Fruit fly (Drosophila melanogaster) whole organism, embryonic: Measurements from ENCODE around the gene CG3626.

Source experiments
- Atf3 ChIP-seq: fragments of 200-800 bp; sonication (Bioruptor generic); optimal IDR thresholded peaks from 3 replicates; lab custom pipeline; 2016; ENCODE audit warnings: missing biosample characterization, missing genetic modification characterization
- B-H2 ChIP-seq: fragments of 200-800 bp; sonication (Bioruptor generic); optimal IDR thresholded peaks from 2 replicates; lab custom pipeline; 2018; ENCODE audit warnings: missing biosample characterization, mild to moderate bottlenecking, missing genetic modification characterization
- CG10366 ChIP-seq: fragments of 200-800 bp; sonication (Bioruptor generic); IDR thresholded peaks from 2 replicates; pipeline ENCODE4 v1.3.6; 2022; ENCODE audit warnings: missing biosample characterization, missing genetic modification characterization
- CG10431 ChIP-seq: fragments of 200-800 bp; sonication (Bioruptor generic); optimal IDR thresholded peaks from 3 replicates; lab custom pipeline; 2018; ENCODE audit warnings: missing biosample characterization, mild to moderate bottlenecking, missing genetic modification characterization
- CG10654 ChIP-seq: fragments of 200-800 bp; sonication (Bioruptor generic); optimal IDR thresholded peaks from 2 replicates; lab custom pipeline; 2016; ENCODE audit warnings: missing biosample characterization, missing genetic modification characterization
- CG12299 ChIP-seq: fragments of 200-800 bp; sonication (Bioruptor generic); optimal IDR thresholded peaks from 2 replicates; lab custom pipeline; 2018; ENCODE audit warnings: missing biosample characterization, mild to moderate bottlenecking, missing genetic modification characterization
- CG12744 ChIP-seq: fragments of 200-800 bp; sonication (Bioruptor generic); optimal IDR thresholded peaks from 2 replicates; lab custom pipeline; 2016; ENCODE audit warnings: missing biosample characterization, missing genetic modification characterization
- CG14860 ChIP-seq: fragments of 200-800 bp; sonication (Bioruptor generic); IDR thresholded peaks from 3 replicates; pipeline ENCODE4 v1.3.6; 2022; ENCODE audit warnings: missing biosample characterization, missing genetic modification characterization; ENCODE audit not compliant: partially characterized antibody
- CG15269 ChIP-seq: fragments of 200-800 bp; sonication (Bioruptor generic); optimal IDR thresholded peaks from 2 replicates; lab custom pipeline; 2018; ENCODE audit warnings: missing biosample characterization, mild to moderate bottlenecking, missing genetic modification characterization, moderate library complexity
- CG15601 ChIP-seq: fragments of 200-800 bp; sonication (Bioruptor generic); optimal IDR thresholded peaks from 3 replicates; lab custom pipeline; 2019; ENCODE audit warnings: missing biosample characterization, mild to moderate bottlenecking, missing genetic modification characterization, moderate library complexity
- CG2120 ChIP-seq: fragments of 200-800 bp; sonication (Bioruptor generic); optimal IDR thresholded peaks from 3 replicates; lab custom pipeline; 2016; ENCODE audit warnings: missing biosample characterization, missing genetic modification characterization
- CG2202 ChIP-seq: fragments of 200-800 bp; sonication (Bioruptor generic); optimal IDR thresholded peaks from 2 replicates; lab custom pipeline; 2018; ENCODE audit warnings: missing biosample characterization, mild to moderate bottlenecking, missing genetic modification characterization
- CG33557 ChIP-seq: fragments of 200-800 bp; sonication (Bioruptor generic); optimal IDR thresholded peaks from 2 replicates; lab custom pipeline; 2019; ENCODE audit warnings: missing biosample characterization, mild to moderate bottlenecking, missing genetic modification characterization, moderate library complexity
- CG6272 ChIP-seq: fragments of 200-800 bp; sonication (Bioruptor generic); IDR thresholded peaks from 2 replicates; pipeline ENCODE4 v1.3.6; 2022; ENCODE audit warnings: missing biosample characterization, missing genetic modification characterization
- CG7372 ChIP-seq: fragments of 200-800 bp; sonication (Bioruptor generic); IDR thresholded peaks from 2 replicates; pipeline ENCODE4 v1.3.6; 2022; ENCODE audit warnings: missing biosample characterization, missing genetic modification characterization
- CG8765 ChIP-seq: fragments of 200-800 bp; sonication (Bioruptor generic); IDR thresholded peaks from 2 replicates; pipeline ENCODE4 v1.3.6; 2022; ENCODE audit warnings: missing biosample characterization, missing genetic modification characterization
- CkIIα-i1 ChIP-seq: fragments of 200-800 bp; sonication (Bioruptor generic); IDR thresholded peaks from 2 replicates; pipeline ENCODE4 v1.3.6; 2022; ENCODE audit warnings: missing biosample characterization, missing genetic modification characterization
- D19B ChIP-seq: fragments of 200-800 bp; sonication (Bioruptor generic); optimal IDR thresholded peaks from 2 replicates; lab custom pipeline; 2017; ENCODE audit warnings: missing biosample characterization, mild to moderate bottlenecking, missing genetic modification characterization
- Dad ChIP-seq: fragments of 200-800 bp; sonication (Bioruptor generic); optimal IDR thresholded peaks from 3 replicates; lab custom pipeline; 2016; ENCODE audit warnings: missing biosample characterization, missing genetic modification characterization
- Doc2 ChIP-seq: fragments of 200-800 bp; sonication (Bioruptor generic); IDR thresholded peaks from 2 replicates; pipeline ENCODE4 v1.3.6; 2022; ENCODE audit warnings: missing biosample characterization, missing genetic modification characterization
- Doc3 ChIP-seq: fragments of 200-800 bp; sonication (Bioruptor generic); IDR thresholded peaks from 3 replicates; pipeline ENCODE4 v1.3.6; 2022; ENCODE audit warnings: missing biosample characterization, missing genetic modification characterization; ENCODE audit not compliant: partially characterized antibody
- E2f1 ChIP-seq: fragments of 200-800 bp; sonication (Bioruptor generic); IDR thresholded peaks from 2 replicates; pipeline ENCODE4 v1.3.6; 2022; ENCODE audit warnings: missing biosample characterization, missing genetic modification characterization
- H15 ChIP-seq: fragments of 200-800 bp; sonication (Bioruptor generic); IDR thresholded peaks from 3 replicates; pipeline ENCODE4 v1.3.6; 2022; ENCODE audit warnings: missing biosample characterization, missing genetic modification characterization
- Hmx ChIP-seq: fragments of 200-800 bp; sonication (Bioruptor generic); optimal IDR thresholded peaks from 2 replicates; lab custom pipeline; 2016; ENCODE audit warnings: missing biosample characterization, missing genetic modification characterization
- Hr39 ChIP-seq: fragments of >200 bp; optimal IDR thresholded peaks from 2 replicates; lab custom pipeline; 2017
- MESR4 ChIP-seq: fragments of 200-800 bp; sonication (Bioruptor generic); optimal IDR thresholded peaks from 2 replicates; lab custom pipeline; 2018; ENCODE audit warnings: missing biosample characterization, mild to moderate bottlenecking, missing genetic modification characterization, moderate library complexity
- NC2β ChIP-seq: fragments of 200-800 bp; sonication (Bioruptor generic); optimal IDR thresholded peaks from 2 replicates; lab custom pipeline; 2016; ENCODE audit warnings: missing biosample characterization, missing genetic modification characterization
- Nf-YC ChIP-seq: fragments of 200-800 bp; optimal IDR thresholded peaks from 3 replicates; lab custom pipeline; 2019; ENCODE audit warnings: missing biosample characterization, mild to moderate bottlenecking, missing genetic modification characterization, moderate library complexity
- Ravus ChIP-seq: fragments of 200-800 bp; sonication (Bioruptor generic); IDR thresholded peaks from 2 replicates; pipeline ENCODE4 v1.3.6; 2022; ENCODE audit warnings: missing biosample characterization, missing genetic modification characterization
- Rx ChIP-seq: fragments of 200-800 bp; sonication (Bioruptor generic); IDR thresholded peaks from 2 replicates; pipeline ENCODE4 v1.3.6; 2022; ENCODE audit warnings: missing biosample characterization, missing genetic modification characterization
- Sin3A ChIP-seq: fragments of >200 bp; optimal IDR thresholded peaks from 2 replicates; lab custom pipeline; 2018
- Sox102F ChIP-seq: fragments of 200-800 bp; sonication (Bioruptor generic); optimal IDR thresholded peaks from 2 replicates; lab custom pipeline; 2018; ENCODE audit warnings: missing biosample characterization, mild to moderate bottlenecking, missing genetic modification characterization, moderate library complexity
- Tbp ChIP-seq: fragments of >200 bp; optimal IDR thresholded peaks from 2 replicates; lab custom pipeline; 2018; ENCODE audit warnings: missing biosample characterization, missing genetic modification characterization
- abd-A ChIP-seq: fragments of 200-800 bp; sonication (Bioruptor generic); optimal IDR thresholded peaks from 3 replicates; lab custom pipeline; 2019; ENCODE audit warnings: missing biosample characterization, mild to moderate bottlenecking, missing genetic modification characterization, moderate library complexity
- aop ChIP-seq: fragments of 200-800 bp; sonication (Bioruptor generic); IDR thresholded peaks from 2 replicates; pipeline ENCODE4 v1.3.6; 2022; ENCODE audit warnings: missing biosample characterization, missing genetic modification characterization
- dmrt99B ChIP-seq: fragments of 200-800 bp; sonication (Bioruptor generic); optimal IDR thresholded peaks from 2 replicates; lab custom pipeline; 2018; ENCODE audit warnings: missing biosample characterization, mild to moderate bottlenecking, missing genetic modification characterization, moderate library complexity
- fd64A ChIP-seq: fragments of 200-800 bp; sonication (Bioruptor generic); optimal IDR thresholded peaks from 3 replicates; lab custom pipeline; 2018; ENCODE audit warnings: missing biosample characterization, mild to moderate bottlenecking, missing genetic modification characterization
- gce ChIP-seq: fragments of 200-800 bp; sonication (Bioruptor generic); IDR thresholded peaks from 3 replicates; pipeline ENCODE4 v1.3.6; 2022; ENCODE audit warnings: missing biosample characterization, missing genetic modification characterization
- hkb ChIP-seq, 2 experiments: fragments of 200-800 bp in 1 of 2; fragments of >200 bp in 1 of 2; sonication (Bioruptor generic) in 1 of 2; IDR thresholded peaks in 1 of 2; optimal IDR thresholded peaks in 1 of 2; 2 replicates each; pipeline versions ENCODE4 v1.3.6 to Lab custom; 2017 to 2022; ENCODE audit warnings: missing biosample characterization in 1 of 2, missing genetic modification characterization in 1 of 2
- inv ChIP-seq: fragments of 200-800 bp; sonication (Bioruptor generic); IDR thresholded peaks from 2 replicates; pipeline ENCODE4 v1.3.6; 2022; ENCODE audit warnings: missing biosample characterization, missing genetic modification characterization; ENCODE audit not compliant: partially characterized antibody
- mirr ChIP-seq: fragments of 200-800 bp; sonication (Bioruptor generic); optimal IDR thresholded peaks from 3 replicates; lab custom pipeline; 2018; ENCODE audit warnings: missing biosample characterization, mild to moderate bottlenecking, missing genetic modification characterization
- prd ChIP-seq, 3 experiments: fragments of >200 bp in 2 of 3; fragments of 200-800 bp in 1 of 3; sonication (Bioruptor generic) in 1 of 3; optimal IDR thresholded peaks in 2 of 3; IDR thresholded peaks in 1 of 3; 2 replicates in 2 of 3; 3 replicates in 1 of 3; pipeline versions ENCODE4 v1.3.6 to Lab custom; 2017 to 2022; ENCODE audit warnings: missing biosample characterization in 1 of 3, missing genetic modification characterization in 1 of 3
- ranshi ChIP-seq: fragments of 200-800 bp; sonication (Bioruptor generic); IDR thresholded peaks from 2 replicates; pipeline ENCODE4 v1.3.6; 2022; ENCODE audit warnings: missing biosample characterization, missing genetic modification characterization
- run ChIP-seq: fragments of 200-800 bp; sonication (Bioruptor generic); optimal IDR thresholded peaks from 3 replicates; lab custom pipeline; 2018; ENCODE audit warnings: missing biosample characterization, mild to moderate bottlenecking, missing genetic modification characterization
- sd ChIP-seq: fragments of 200-800 bp; sonication (Bioruptor generic); optimal IDR thresholded peaks from 3 replicates; lab custom pipeline; 2018; ENCODE audit warnings: missing biosample characterization, mild to moderate bottlenecking, missing genetic modification characterization, moderate library complexity
- sima ChIP-seq: fragments of 200-800 bp; sonication (Bioruptor generic); optimal IDR thresholded peaks from 2 replicates; lab custom pipeline; 2016; ENCODE audit warnings: missing biosample characterization, missing genetic modification characterization
- slp2 ChIP-seq: fragments of 200-800 bp; sonication (Bioruptor generic); optimal IDR thresholded peaks from 2 replicates; lab custom pipeline; 2016; ENCODE audit warnings: missing biosample characterization, missing genetic modification characterization
- tap ChIP-seq: fragments of 200-800 bp; optimal IDR thresholded peaks from 3 replicates; lab custom pipeline; 2019; ENCODE audit warnings: missing biosample characterization, mild to moderate bottlenecking, missing genetic modification characterization, moderate library complexity
- tna ChIP-seq: fragments of 200-800 bp; sonication (Bioruptor generic); IDR thresholded peaks from 2 replicates; pipeline ENCODE4 v1.3.6; 2022; ENCODE audit warnings: missing biosample characterization, missing genetic modification characterization; ENCODE audit not compliant: partially characterized antibody
- ttk ChIP-seq: fragments of 200-800 bp; sonication (Bioruptor generic); IDR thresholded peaks from 2 replicates; pipeline ENCODE4 v2.1.2; 2022; ENCODE audit warnings: missing biosample characterization, missing genetic modification characterization
- tx ChIP-seq: fragments of 200-800 bp; sonication (Bioruptor generic); optimal IDR thresholded peaks from 2 replicates; lab custom pipeline; 2016; ENCODE audit warnings: missing biosample characterization, missing genetic modification characterization
- wek ChIP-seq: fragments of 200-800 bp; sonication (Bioruptor generic); optimal IDR thresholded peaks from 3 replicates; lab custom pipeline; 2018; ENCODE audit warnings: missing biosample characterization, mild to moderate bottlenecking, missing genetic modification characterization, moderate library complexity

The CG3626 gene

DNA sequence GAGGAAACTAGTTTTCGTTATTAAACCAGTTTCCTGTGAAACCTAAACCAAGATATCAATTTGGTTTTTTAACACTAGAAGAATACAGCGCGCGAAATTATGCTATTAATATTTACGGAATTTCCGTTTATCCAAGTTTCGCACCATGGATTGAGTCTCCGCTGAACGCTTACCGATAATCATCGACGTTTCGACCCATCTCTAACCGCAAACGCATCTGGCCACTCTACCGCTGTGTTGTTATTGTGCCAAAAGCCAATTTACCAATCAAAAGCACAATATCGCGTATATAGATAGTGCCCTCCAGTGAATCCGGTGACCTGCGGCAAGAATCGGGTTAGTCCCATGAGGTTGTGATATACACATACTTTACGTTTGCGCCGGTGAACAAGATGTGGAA lies at the start of gene CG3626 (continued):
- peak; percentile 71; the same call in 2 of the 3 replicates for TF ChIP-seq Doc3 (GFP tag; lab: Robert Waterston, UW)
- TF ChIP-seq CG8765, result no peak
- no peak for TF ChIP-seq CkIIα-i1 (GFP tag; lab: Robert Waterston, UW)
- TF ChIP-seq CG7372 (GFP tag; lab: Robert Waterston, UW), result no peak
- TF ChIP-seq tap (tag; lab: Kevin White, UChicago), result no peak
- TF ChIP-seq Ravus (GFP tag; lab: Robert Waterston, UW), result no peak
- TF ChIP-seq H15, result no peak
- TF ChIP-seq tx (GFP tag; lab: Kevin White, UChicago), result no peak
- TF ChIP-seq NC2β (GFP tag; lab: Kevin White, UChicago), result peak; percentile 6
- TF ChIP-seq sd (tag; lab: Kevin White, UChicago), result no peak
- TF ChIP-seq CG10654 (GFP tag; lab: Kevin White, UChicago), result peak; percentile 16
- TF ChIP-seq CG12299 (tag; lab: Kevin White, UChicago), result no peak
- no peak for TF ChIP-seq Tbp (GFP tag; lab: Kevin White, UChicago)
- TF ChIP-seq CG14860 (GFP tag; lab: Robert Waterston, UW), result peak; percentile 44; the same call in 2 of the 3 replicates
- TF ChIP-seq gce (GFP tag; lab: Robert Waterston, UW), result no peak
- no peak for TF ChIP-seq CG2202 (tag; lab: Kevin White, UChicago)
- no peak for TF ChIP-seq slp2 (GFP tag; lab: Kevin White, UChicago)
- TF ChIP-seq dmrt99B (tag; lab: Kevin White, UChicago), result no peak
- TF ChIP-seq CG15601 (tag; lab: Kevin White, UChicago), result peak; percentile 17
- TF ChIP-seq CG10366, result no peak
- TF ChIP-seq MESR4 (GFP tag; lab: Kevin White, UChicago), result peak; percentile 61
- TF ChIP-seq mirr, result no peak
- peak; percentile 35 for TF ChIP-seq B-H2 (GFP tag; lab: Kevin White, UChicago)
- TF ChIP-seq E2f1 (GFP tag; lab: Robert Waterston, UW), result no peak
- peak; percentile 61 for TF ChIP-seq hkb (optimal IDR thresholded peaks at IDR 0.05; lab: Kevin White, UChicago)
- no peak for TF ChIP-seq hkb (GFP tag; IDR thresholded peaks at IDR 0.05; lab: Robert Waterston, UW)
- TF ChIP-seq tna (GFP tag; lab: Robert Waterston, UW), result peak; percentile 77
- no peak for TF ChIP-seq fd64A (GFP tag; lab: Kevin White, UChicago)
- no peak for TF ChIP-seq CG10431 (GFP tag; lab: Kevin White, UChicago)
- no peak for TF ChIP-seq Hmx (GFP tag; lab: Kevin White, UChicago)
- no peak for TF ChIP-seq CG15269
- no peak for TF ChIP-seq CG6272
- TF ChIP-seq Nf-YC (tag; lab: Kevin White, UChicago), result peak; percentile 85
- TF ChIP-seq D19B, result no peak
- TF ChIP-seq Hr39 (lab: Kevin White, UChicago), result no peak
- no peak for TF ChIP-seq Doc2
- TF ChIP-seq CG33557 (GFP tag; lab: Kevin White, UChicago), result no peak
- no peak for TF ChIP-seq ttk (GFP tag; lab: Robert Waterston, UW)
- TF ChIP-seq abd-A, result no peak
- no peak for TF ChIP-seq Sox102F (GFP tag; lab: Kevin White, UChicago)
- no peak for TF ChIP-seq Rx (GFP tag; lab: Robert Waterston, UW)
- no peak for TF ChIP-seq prd (optimal IDR thresholded peaks at IDR 0.05; lab: Kevin White, UChicago)
- TF ChIP-seq prd (GFP tag; IDR thresholded peaks at IDR 0.05; lab: Robert Waterston, UW), result no peak
- no peak for TF ChIP-seq ranshi (GFP tag; lab: Robert Waterston, UW)
- TF ChIP-seq aop (GFP tag; lab: Robert Waterston, UW), result no peak
- peak; percentile 34 for TF ChIP-seq CG2120
- TF ChIP-seq Sin3A, result peak; percentile 40
- no peak for TF ChIP-seq sima (GFP tag; lab: Kevin White, UChicago)
- peak; percentile 84; the same call in 1 of the 2 replicates for TF ChIP-seq inv (GFP tag; lab: Robert Waterston, UW)
- peak; percentile 21 for TF ChIP-seq CG12744
- no peak for TF ChIP-seq run
- no peak for TF ChIP-seq Atf3 (GFP tag; lab: Kevin White, UChicago)
- TF ChIP-seq wek (GFP tag; lab: Kevin White, UChicago), result no peak
- peak; percentile 12 for TF ChIP-seq Dad (GFP tag; lab: Kevin White, UChicago)
